Fruit fly (Drosophila melanogaster): ENCODE data around the gene Dred.

Gene Dred

dm6 chr3L:19575650-19576049 lies 31.6 kb upstream of the Dred start:
- TF ChIP-seq EcR (GFP tag; optimal IDR thresholded peaks at IDR 0.05), result peak; percentile 20
- TF ChIP-seq CG32121 (GFP tag; IDR thresholded peaks at IDR 0.05), result no peak

dm6 chr3L:19574452-19574851 lies 30.4 kb upstream of the Dred start:
- TF ChIP-seq CG14655 (GFP tag; optimal IDR thresholded peaks at IDR 0.05) (no peak), CG10348 (GFP tag; IDR thresholded peaks at IDR 0.05) (no peak), CG13204 (GFP tag; optimal IDR thresholded peaks at IDR 0.05) (no peak), CG34367 (tag; optimal IDR thresholded peaks at IDR 0.05) (no peak), rn (GFP tag; IDR thresholded peaks at IDR 0.05) (no peak), Pif1A (GFP tag; optimal IDR thresholded peaks at IDR 0.05) (no peak), CG8159 (tag; optimal IDR thresholded peaks at IDR 0.05) (no peak), CG17806 (tag; optimal IDR thresholded peaks at IDR 0.05) (no peak), CG4496 (GFP tag; IDR thresholded peaks at IDR 0.05) (no peak)

dm6 chr3L:19569407-19569806 lies 25.4 kb upstream of the Dred start:
- TF ChIP-seq Pif1B (GFP tag; optimal IDR thresholded peaks at IDR 0.05) (no peak), Snoo (tag; optimal IDR thresholded peaks at IDR 0.05) (no peak), CG8301 (tag; optimal IDR thresholded peaks at IDR 0.05) (no peak), Pif1A (GFP tag; optimal IDR thresholded peaks at IDR 0.05) (no peak), CG9948 (tag; optimal IDR thresholded peaks at IDR 0.05) (no peak), fd96Ca (GFP tag; IDR thresholded peaks at IDR 0.05) (no peak), rn (GFP tag; IDR thresholded peaks at IDR 0.05) (no peak), CG17806 (tag; optimal IDR thresholded peaks at IDR 0.05) (no peak), CG12605 (GFP tag; IDR thresholded peaks at IDR 0.05) (no peak), CG15710 (tag; optimal IDR thresholded peaks at IDR 0.05) (no peak), gl (tag; optimal IDR thresholded peaks at IDR 0.05) (no peak), D1 (tag; optimal IDR thresholded peaks at IDR 0.05) (no peak), EcR (GFP tag; optimal IDR thresholded peaks at IDR 0.05) (no peak), CG32121 (GFP tag; IDR thresholded peaks at IDR 0.05) (no peak), Ets98B (GFP tag; IDR thresholded peaks at IDR 0.05) (no peak)

dm6 chr3L:19568999-19569398 lies 25.0 kb upstream of the Dred start:
- TF ChIP-seq CG8301 (tag; optimal IDR thresholded peaks at IDR 0.05) (no peak), Pif1A (GFP tag; optimal IDR thresholded peaks at IDR 0.05) (no peak), CG13204 (GFP tag; optimal IDR thresholded peaks at IDR 0.05) (no peak), CG15710 (tag; optimal IDR thresholded peaks at IDR 0.05) (no peak), Pif1B (GFP tag; optimal IDR thresholded peaks at IDR 0.05) (no peak), rn (GFP tag; IDR thresholded peaks at IDR 0.05) (no peak), CG14655 (GFP tag; optimal IDR thresholded peaks at IDR 0.05) (no peak), D1 (tag; optimal IDR thresholded peaks at IDR 0.05) (no peak), CG4496 (GFP tag; IDR thresholded peaks at IDR 0.05) (no peak), CG32121 (GFP tag; IDR thresholded peaks at IDR 0.05) (no peak), gl (tag; optimal IDR thresholded peaks at IDR 0.05) (no peak)

- TF ChIP-seq Ets98B (GFP tag; IDR thresholded peaks at IDR 0.05), result no peak
- no peak for TF ChIP-seq Pif1B (GFP tag; optimal IDR thresholded peaks at IDR 0.05)
- TF ChIP-seq CG8301 (tag; optimal IDR thresholded peaks at IDR 0.05), result no peak
- TF ChIP-seq CG9948 (tag; optimal IDR thresholded peaks at IDR 0.05), result no peak
- TF ChIP-seq CG8159 (tag; optimal IDR thresholded peaks at IDR 0.05), result no peak
- TF ChIP-seq CG34367 (tag; optimal IDR thresholded peaks at IDR 0.05), result no peak
- no peak for TF ChIP-seq CG15710 (tag; optimal IDR thresholded peaks at IDR 0.05)
- TF ChIP-seq CG32121 (GFP tag; IDR thresholded peaks at IDR 0.05), result no peak
- no peak for TF ChIP-seq CG12605 (GFP tag; IDR thresholded peaks at IDR 0.05)
- TF ChIP-seq rn (GFP tag; IDR thresholded peaks at IDR 0.05), result no peak
- TF ChIP-seq CG17806 (tag; optimal IDR thresholded peaks at IDR 0.05), result no peak
Observed at dm6 chr3L:19566127-19566526, 22.1 kb upstream of the Dred start.

dm6 chr3L:19564905-19565700 lies 21.1 kb upstream of the Dred start:
- TF ChIP-seq D1 (tag; optimal IDR thresholded peaks at IDR 0.05) (no peak), CG34367 (tag; optimal IDR thresholded peaks at IDR 0.05) (no peak), CG32121 (GFP tag; IDR thresholded peaks at IDR 0.05) (no peak), EcR (GFP tag; optimal IDR thresholded peaks at IDR 0.05) (peak; percentile 14)

- no peak for TF ChIP-seq Snoo (tag; optimal IDR thresholded peaks at IDR 0.05)
- no peak for TF ChIP-seq EcR (GFP tag; optimal IDR thresholded peaks at IDR 0.05)
- no peak for TF ChIP-seq CG17806 (tag; optimal IDR thresholded peaks at IDR 0.05)
- no peak for TF ChIP-seq gl (tag; optimal IDR thresholded peaks at IDR 0.05)
- no peak for TF ChIP-seq CG8301 (tag; optimal IDR thresholded peaks at IDR 0.05)
- TF ChIP-seq CG34367 (tag; optimal IDR thresholded peaks at IDR 0.05), result no peak
- no peak for TF ChIP-seq CG9948 (tag; optimal IDR thresholded peaks at IDR 0.05)
- TF ChIP-seq Pif1A (GFP tag; optimal IDR thresholded peaks at IDR 0.05), result no peak
- no peak for TF ChIP-seq Pif1B (GFP tag; optimal IDR thresholded peaks at IDR 0.05)
- TF ChIP-seq D1 (tag; optimal IDR thresholded peaks at IDR 0.05), result no peak
- TF ChIP-seq CG12605 (GFP tag; IDR thresholded peaks at IDR 0.05), result no peak
- TF ChIP-seq CG10348 (GFP tag; IDR thresholded peaks at IDR 0.05), result no peak
- TF ChIP-seq fd96Ca (GFP tag; IDR thresholded peaks at IDR 0.05), result no peak
- TF ChIP-seq Ets98B (GFP tag; IDR thresholded peaks at IDR 0.05), result no peak
- no peak for TF ChIP-seq CG13204 (GFP tag; optimal IDR thresholded peaks at IDR 0.05)
- no peak for TF ChIP-seq CG32121 (GFP tag; IDR thresholded peaks at IDR 0.05)
- TF ChIP-seq rn (GFP tag; IDR thresholded peaks at IDR 0.05), result no peak
- no peak for TF ChIP-seq CG15710 (tag; optimal IDR thresholded peaks at IDR 0.05)
Observed at dm6 chr3L:19563014-19563413, 19.0 kb upstream of the Dred start.
